Worm (Caenorhabditis elegans): Measurements from ENCODE around the gene malt-1.

Gene malt-1

ce11 chrII:6927034-6927433 is 24.1 kb downstream of the malt-1 start:
- TF ChIP-seq egl-27 (tag; optimal IDR thresholded peaks at IDR 0.05) = no peak
- TF ChIP-seq pqm-1 (tag; optimal IDR thresholded peaks at IDR 0.05) = no peak
- no peak for TF ChIP-seq lsy-12 (tag; optimal IDR thresholded peaks at IDR 0.05)
- no peak for TF ChIP-seq ceh-28 (tag; optimal IDR thresholded peaks at IDR 0.05)
- no peak for TF ChIP-seq pha-4 (tag; optimal IDR thresholded peaks at IDR 0.05)
- TF ChIP-seq nhr-11 (tag; optimal IDR thresholded peaks at IDR 0.05) = no peak
- no peak for TF ChIP-seq mdl-1 (tag; optimal IDR thresholded peaks at IDR 0.05)
- TF ChIP-seq nhr-77 (tag; optimal IDR thresholded peaks at IDR 0.05) = no peak
- TF ChIP-seq eor-1 (tag; optimal IDR thresholded peaks at IDR 0.05) = no peak
- TF ChIP-seq ceh-16 (tag; optimal IDR thresholded peaks at IDR 0.05) = no peak
- TF ChIP-seq nhr-25 (tag; optimal IDR thresholded peaks at IDR 0.05) = no peak
- TF ChIP-seq ztf-4 (tag; optimal IDR thresholded peaks at IDR 0.05) = no peak
- TF ChIP-seq mml-1 (tag; optimal IDR thresholded peaks at IDR 0.05) = no peak
- TF ChIP-seq nhr-237 (tag; optimal IDR thresholded peaks at IDR 0.05) = no peak
- no peak for TF ChIP-seq snpc-4 (tag; optimal IDR thresholded peaks at IDR 0.05)
- TF ChIP-seq elt-2 (tag; optimal IDR thresholded peaks at IDR 0.05) = no peak
- TF ChIP-seq fkh-2 (tag; optimal IDR thresholded peaks at IDR 0.05) = no peak
- TF ChIP-seq nhr-76 (tag; optimal IDR thresholded peaks at IDR 0.05) = no peak

DNA sequence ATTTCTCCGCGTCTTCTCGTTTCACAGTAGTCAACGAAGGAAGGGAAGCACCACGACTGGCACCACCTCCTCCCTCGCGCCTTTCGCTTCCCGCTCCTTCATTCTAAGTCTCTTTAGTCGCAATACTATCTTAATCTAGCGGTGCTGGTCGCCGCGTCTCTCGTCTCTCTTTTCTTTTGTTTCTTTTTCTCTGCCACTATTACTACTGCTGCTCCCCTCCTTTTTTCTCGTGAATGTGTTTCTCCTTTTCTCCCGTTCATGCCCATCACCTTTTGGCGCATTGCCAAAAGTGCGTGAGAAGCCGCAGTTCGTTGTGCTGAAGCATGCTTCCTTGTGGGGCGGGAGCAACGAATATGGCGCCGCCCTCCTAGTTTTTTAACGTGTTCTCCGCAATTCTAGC is 24.6 kb downstream of the malt-1 start:
- TF ChIP-seq daf-12 (tag; optimal IDR thresholded peaks at IDR 0.05) (no peak), elt-1 (tag; optimal IDR thresholded peaks at IDR 0.05) (no peak), ceh-28 (tag; optimal IDR thresholded peaks at IDR 0.05) (peak; percentile 42), elt-3 (tag; optimal IDR thresholded peaks at IDR 0.05) (no peak), ceh-9 (tag; optimal IDR thresholded peaks at IDR 0.05) (no peak), skn-1 (tag; optimal IDR thresholded peaks at IDR 0.05) (peak; percentile 79), ztf-11 (tag; optimal IDR thresholded peaks at IDR 0.05) (no peak), eor-1 (tag; optimal IDR thresholded peaks at IDR 0.05) (no peak), nhr-77 (tag; optimal IDR thresholded peaks at IDR 0.05) (no peak), ceh-16 (tag; optimal IDR thresholded peaks at IDR 0.05) (no peak), nfya-1 (tag; optimal IDR thresholded peaks at IDR 0.05; ENCODE audit: insufficient read depth) (peak; percentile 79), ama-1 (optimal IDR thresholded peaks at IDR 0.05) (no peak), fkh-10 (GFP tag; optimal IDR thresholded peaks at IDR 0.05) (peak; percentile 44), nhr-23 (tag; optimal IDR thresholded peaks at IDR 0.05) (peak; percentile 46), pqm-1 (tag; optimal IDR thresholded peaks at IDR 0.05) (peak; percentile 56), hmg-11 (tag; optimal IDR thresholded peaks at IDR 0.05) (peak; percentile 86), nhr-12 (tag; optimal IDR thresholded peaks at IDR 0.05) (no peak), mml-1 (tag; optimal IDR thresholded peaks at IDR 0.05) (no peak), nhr-67 (tag; optimal IDR thresholded peaks at IDR 0.05) (no peak), aly-2 (tag; optimal IDR thresholded peaks at IDR 0.05) (no peak), ceh-82 (tag; optimal IDR thresholded peaks at IDR 0.05) (no peak), mdl-1 (tag; optimal IDR thresholded peaks at IDR 0.05) (peak; percentile 62), tbx-2 (tag; optimal IDR thresholded peaks at IDR 0.05) (peak; percentile 48), ztf-4 (tag; optimal IDR thresholded peaks at IDR 0.05) (no peak), zag-1 (tag; optimal IDR thresholded peaks at IDR 0.05) (no peak), egl-5 (tag; optimal IDR thresholded peaks at IDR 0.05) (no peak), lin-39 (tag; optimal IDR thresholded peaks at IDR 0.05) (peak; percentile 60), nhr-76 (tag; optimal IDR thresholded peaks at IDR 0.05) (no peak), jun-1 (tag; optimal IDR thresholded peaks at IDR 0.05) (peak; percentile 88), nhr-11 (tag; optimal IDR thresholded peaks at IDR 0.05) (no peak), unc-62 (GFP tag; optimal IDR thresholded peaks at IDR 0.05) (peak; percentile 6), egl-27 (tag; optimal IDR thresholded peaks at IDR 0.05) (peak; percentile 59), nhr-43 (tag; optimal IDR thresholded peaks at IDR 0.05; ENCODE audit: poor library complexity, severe bottlenecking) (no peak), nhr-28 (tag; optimal IDR thresholded peaks at IDR 0.05) (no peak), ZK546.5 (tag; optimal IDR thresholded peaks at IDR 0.05) (no peak), nhr-237 (tag; optimal IDR thresholded peaks at IDR 0.05) (no peak), unc-39 (tag; optimal IDR thresholded peaks at IDR 0.05) (no peak), sea-2 (GFP tag; optimal IDR thresholded peaks at IDR 0.05) (no peak), lin-15B (tag; optimal IDR thresholded peaks at IDR 0.05) (peak; percentile 38), elt-2 (tag; optimal IDR thresholded peaks at IDR 0.05) (peak; percentile 92), pha-4 (tag; optimal IDR thresholded peaks at IDR 0.05) (peak; percentile 68), R02D3.7 (tag; optimal IDR thresholded peaks at IDR 0.05) (peak; percentile 23), lsy-12 (tag; optimal IDR thresholded peaks at IDR 0.05) (peak; percentile 33), nhr-25 (tag; optimal IDR thresholded peaks at IDR 0.05) (peak; percentile 37), snpc-4 (tag; optimal IDR thresholded peaks at IDR 0.05) (peak; percentile 72), fos-1 (tag; optimal IDR thresholded peaks at IDR 0.05) (peak; percentile 37), fkh-2 (tag; optimal IDR thresholded peaks at IDR 0.05) (no peak)
